Fruit fly (Drosophila melanogaster) whole organism, embryonic: ENCODE results near the gene mAChR-C.

Experiments
- Awh ChIP-seq: fragments of 200-800 bp; sonication (Bioruptor generic); IDR thresholded peaks from 2 replicates; pipeline ENCODE4, ENCODE4 v1.3.6; 2022; ENCODE audit warnings: missing biosample characterization, missing genetic modification characterization
- B-H1 ChIP-seq: fragments of 200-800 bp; sonication (Bioruptor generic); IDR thresholded peaks from 3 replicates; pipeline ENCODE4 v1.3.6; 2022; ENCODE audit warnings: missing biosample characterization, missing genetic modification characterization
- CG11085 ChIP-seq: fragments of 200-800 bp; sonication (Bioruptor generic); IDR thresholded peaks from 2 replicates; pipeline ENCODE4 v1.3.6; 2022; ENCODE audit warnings: missing biosample characterization, missing genetic modification characterization
- CG13624 ChIP-seq: fragments of 200-800 bp; sonication (Bioruptor generic); optimal IDR thresholded peaks from 2 replicates; lab custom pipeline; 2016; ENCODE audit warnings: missing biosample characterization, missing genetic modification characterization
- CG13894 ChIP-seq: fragments of 200-800 bp; sonication (Bioruptor generic); optimal IDR thresholded peaks from 3 replicates; lab custom pipeline; 2018; ENCODE audit warnings: missing biosample characterization, mild to moderate bottlenecking, missing genetic modification characterization, moderate library complexity
- CG14667 ChIP-seq: fragments of 200-800 bp; sonication (Bioruptor generic); IDR thresholded peaks from 2 replicates; pipeline ENCODE4 v1.3.6; 2022; ENCODE audit warnings: missing biosample characterization, missing genetic modification characterization
- CG15514 ChIP-seq: fragments of 200-800 bp; sonication (Bioruptor generic); optimal IDR thresholded peaks from 3 replicates; lab custom pipeline; 2017; ENCODE audit warnings: missing biosample characterization, missing genetic modification characterization, mild to moderate bottlenecking, moderate library complexity, missing genetic modification reagents
- CG16815 ChIP-seq: fragments of 200-800 bp; sonication (Bioruptor generic); optimal IDR thresholded peaks from 3 replicates; lab custom pipeline; 2017; ENCODE audit warnings: missing biosample characterization, mild to moderate bottlenecking, missing genetic modification characterization
- CG17912 ChIP-seq: fragments of 200-800 bp; sonication (Bioruptor generic); optimal IDR thresholded peaks from 2 replicates; lab custom pipeline; 2018; ENCODE audit warnings: missing biosample characterization, mild to moderate bottlenecking, missing genetic modification characterization
- CG30431 ChIP-seq: fragments of 200-800 bp; sonication (Bioruptor generic); optimal IDR thresholded peaks from 2 replicates; lab custom pipeline; 2017; ENCODE audit warnings: missing biosample characterization, missing genetic modification characterization
- CG32532 ChIP-seq: fragments of 200-800 bp; sonication (Bioruptor generic); IDR thresholded peaks from 2 replicates; pipeline ENCODE4 v1.3.6; 2022; ENCODE audit warnings: missing biosample characterization, missing genetic modification characterization
- CG34422 ChIP-seq: fragments of 200-800 bp; sonication (Bioruptor generic); IDR thresholded peaks from 3 replicates; pipeline ENCODE4 v1.3.6; 2022; ENCODE audit warnings: missing biosample characterization, missing genetic modification characterization
- CG3847 ChIP-seq: fragments of 200-800 bp; sonication (Bioruptor generic); IDR thresholded peaks from 2 replicates; pipeline ENCODE4 v1.3.6; 2022; ENCODE audit warnings: missing biosample characterization, missing genetic modification characterization
- CG3995 ChIP-seq: fragments of 200-800 bp; sonication (Bioruptor generic); optimal IDR thresholded peaks from 3 replicates; lab custom pipeline; 2016; ENCODE audit warnings: missing biosample characterization, missing genetic modification characterization
- CG4854 ChIP-seq: fragments of 200-800 bp; sonication (Bioruptor generic); optimal IDR thresholded peaks from 2 replicates; lab custom pipeline; 2016; ENCODE audit warnings: missing biosample characterization, missing genetic modification characterization, inconsistent platforms
- CG5180 ChIP-seq: fragments of 200-800 bp; sonication (Bioruptor generic); optimal IDR thresholded peaks from 3 replicates; lab custom pipeline; 2017; ENCODE audit warnings: missing biosample characterization, missing genetic modification characterization, mild to moderate bottlenecking, moderate library complexity, missing genetic modification reagents
- CG5953 ChIP-seq: fragments of 200-800 bp; sonication (Bioruptor generic); IDR thresholded peaks from 2 replicates; pipeline ENCODE4 v1.3.6; 2022; ENCODE audit warnings: missing biosample characterization, missing genetic modification characterization
- CG6654 ChIP-seq: fragments of 200-800 bp; sonication (Bioruptor generic); optimal IDR thresholded peaks from 2 replicates; lab custom pipeline; 2017; ENCODE audit warnings: missing biosample characterization, mild to moderate bottlenecking, missing genetic modification characterization
- CG7372 ChIP-seq: fragments of 200-800 bp; sonication (Bioruptor generic); IDR thresholded peaks from 2 replicates; pipeline ENCODE4 v1.3.6; 2022; ENCODE audit warnings: missing biosample characterization, missing genetic modification characterization
- CG8359 ChIP-seq: fragments of 200-800 bp; sonication (Bioruptor generic); optimal IDR thresholded peaks from 2 replicates; lab custom pipeline; 2017; ENCODE audit warnings: missing biosample characterization, mild to moderate bottlenecking, missing genetic modification characterization, borderline replicate concordance
- CG8944 ChIP-seq: fragments of 200-800 bp; sonication (Bioruptor generic); optimal IDR thresholded peaks from 3 replicates; lab custom pipeline; 2016; ENCODE audit warnings: missing biosample characterization, missing genetic modification characterization
- CG9609 ChIP-seq: fragments of 200-800 bp; sonication (Bioruptor generic); optimal IDR thresholded peaks from 3 replicates; lab custom pipeline; 2016; ENCODE audit warnings: missing biosample characterization, missing genetic modification characterization
- Dad ChIP-seq: fragments of 200-800 bp; sonication (Bioruptor generic); optimal IDR thresholded peaks from 3 replicates; lab custom pipeline; 2016; ENCODE audit warnings: missing biosample characterization, missing genetic modification characterization
- Dref ChIP-seq: fragments of 200-800 bp; sonication (Bioruptor generic); IDR thresholded peaks from 2 replicates; pipeline ENCODE4 v1.3.6; 2022; ENCODE audit warnings: missing biosample characterization, missing genetic modification characterization
- E2f1 ChIP-seq: fragments of 200-800 bp; sonication (Bioruptor generic); IDR thresholded peaks from 2 replicates; pipeline ENCODE4 v1.3.6; 2022; ENCODE audit warnings: missing biosample characterization, missing genetic modification characterization
- Ets65A ChIP-seq: fragments of 200-800 bp; sonication (Bioruptor generic); peaks from one replicate; lab custom pipeline; 2016; ENCODE audit warnings: missing biosample characterization, missing genetic modification characterization
- Fer2 ChIP-seq: fragments of 200-800 bp; sonication (Bioruptor generic); optimal IDR thresholded peaks from 2 replicates; lab custom pipeline; 2018; ENCODE audit warnings: missing biosample characterization, mild to moderate bottlenecking, missing genetic modification characterization, moderate library complexity
- Fer3 ChIP-seq: fragments of 200-800 bp; sonication (Bioruptor generic); optimal IDR thresholded peaks from 2 replicates; lab custom pipeline; 2018; ENCODE audit warnings: missing biosample characterization, mild to moderate bottlenecking, missing genetic modification characterization, moderate library complexity
- Hey ChIP-seq: fragments of 200-800 bp; sonication (Bioruptor generic); optimal IDR thresholded peaks from 3 replicates; lab custom pipeline; 2018; ENCODE audit warnings: missing biosample characterization, mild to moderate bottlenecking, missing genetic modification characterization
- Hmr ChIP-seq: fragments of 200-800 bp; sonication (Bioruptor generic); optimal IDR thresholded peaks from 3 replicates; lab custom pipeline; 2017; ENCODE audit warnings: mild to moderate bottlenecking, missing biosample characterization, missing genetic modification reagents, missing genetic modification characterization
- Hsf ChIP-seq: fragments of 200-800 bp; sonication (Bioruptor generic); optimal IDR thresholded peaks from 3 replicates; lab custom pipeline; 2016; ENCODE audit warnings: missing biosample characterization, missing genetic modification characterization
- Lpt ChIP-seq: fragments of >200 bp; optimal IDR thresholded peaks from 2 replicates; lab custom pipeline; 2018; ENCODE audit warnings: missing biosample characterization, missing genetic modification characterization
- NfI ChIP-seq: fragments of 200-800 bp; sonication (Bioruptor generic); optimal IDR thresholded peaks from 3 replicates; lab custom pipeline; 2018; ENCODE audit warnings: missing biosample characterization, mild to moderate bottlenecking, missing genetic modification characterization, moderate library complexity
- PHDP ChIP-seq: fragments of 200-800 bp; sonication (Bioruptor generic); optimal IDR thresholded peaks from 3 replicates; lab custom pipeline; 2018; ENCODE audit warnings: missing biosample characterization, mild to moderate bottlenecking, missing genetic modification characterization, moderate library complexity
- Ptx1 ChIP-seq: fragments of 200-800 bp; sonication (Bioruptor generic); IDR thresholded peaks from 2 replicates; pipeline ENCODE4 v1.3.6; 2022; ENCODE audit warnings: missing biosample characterization, missing genetic modification characterization
- TFAM ChIP-seq: fragments of 200-800 bp; sonication (Bioruptor generic); optimal IDR thresholded peaks from 2 replicates; lab custom pipeline; 2017; ENCODE audit warnings: missing biosample characterization, missing genetic modification characterization, inconsistent platforms
- Tbp ChIP-seq: fragments of >200 bp; optimal IDR thresholded peaks from 2 replicates; lab custom pipeline; 2018; ENCODE audit warnings: missing biosample characterization, missing genetic modification characterization
- Xbp1 ChIP-seq: fragments of 200-800 bp; sonication (Bioruptor generic); optimal IDR thresholded peaks from 3 replicates; lab custom pipeline; 2016; ENCODE audit warnings: missing biosample characterization, mild to moderate bottlenecking, missing genetic modification characterization
- bigmax ChIP-seq: fragments of 200-800 bp; sonication (Bioruptor generic); optimal IDR thresholded peaks from 2 replicates; lab custom pipeline; 2018; ENCODE audit warnings: missing biosample characterization, mild to moderate bottlenecking, missing genetic modification characterization
- croc ChIP-seq: fragments of 200-800 bp; sonication (Bioruptor generic); conservative IDR thresholded peaks from 3 replicates; pipeline ENCODE4 v1.3.6; 2022; ENCODE audit warnings: missing biosample characterization, missing genetic modification characterization
- dmrt11E ChIP-seq: fragments of 200-800 bp; sonication (Bioruptor generic); optimal IDR thresholded peaks from 3 replicates; lab custom pipeline; 2018; ENCODE audit warnings: missing biosample characterization, mild to moderate bottlenecking, missing genetic modification characterization, moderate library complexity
- eyg ChIP-seq: fragments of 200-800 bp; sonication (Bioruptor generic); optimal IDR thresholded peaks from 3 replicates; lab custom pipeline; 2016; ENCODE audit warnings: missing biosample characterization, missing genetic modification characterization
- gce ChIP-seq: fragments of 200-800 bp; sonication (Bioruptor generic); IDR thresholded peaks from 3 replicates; pipeline ENCODE4 v1.3.6; 2022; ENCODE audit warnings: missing biosample characterization, missing genetic modification characterization
- kah ChIP-seq: fragments of 200-800 bp; sonication (Bioruptor generic); optimal IDR thresholded peaks from 2 replicates; lab custom pipeline; 2018; ENCODE audit warnings: missing biosample characterization, mild to moderate bottlenecking, missing genetic modification characterization
- ken ChIP-seq: fragments of 200-800 bp; sonication (Bioruptor generic); IDR thresholded peaks from 3 replicates; pipeline ENCODE4 v1.3.6; 2022; ENCODE audit warnings: missing biosample characterization, missing genetic modification characterization
- oc ChIP-seq: fragments of 200-800 bp; sonication (Bioruptor generic); optimal IDR thresholded peaks from 2 replicates; lab custom pipeline; 2018; ENCODE audit warnings: missing biosample characterization, mild to moderate bottlenecking, missing genetic modification characterization, moderate library complexity
- sima ChIP-seq: fragments of 200-800 bp; sonication (Bioruptor generic); optimal IDR thresholded peaks from 2 replicates; lab custom pipeline; 2016; ENCODE audit warnings: missing biosample characterization, missing genetic modification characterization
- so ChIP-seq: fragments of 200-800 bp; sonication (Bioruptor generic); IDR thresholded peaks from 3 replicates; pipeline ENCODE4 v1.3.6; 2022; ENCODE audit warnings: missing biosample characterization, missing genetic modification characterization
- sqz ChIP-seq: fragments of 200-800 bp; sonication (Bioruptor generic); optimal IDR thresholded peaks from 3 replicates; lab custom pipeline; 2018; ENCODE audit warnings: missing biosample characterization, mild to moderate bottlenecking, missing genetic modification characterization
- sug ChIP-seq: fragments of 200-800 bp; optimal IDR thresholded peaks from 2 replicates; lab custom pipeline; 2019; ENCODE audit warnings: missing biosample characterization, mild to moderate bottlenecking, missing genetic modification characterization, moderate library complexity
- tap ChIP-seq: fragments of 200-800 bp; optimal IDR thresholded peaks from 3 replicates; lab custom pipeline; 2019; ENCODE audit warnings: missing biosample characterization, mild to moderate bottlenecking, missing genetic modification characterization, moderate library complexity
- zf30C ChIP-seq: fragments of 200-800 bp; sonication (Bioruptor generic); optimal IDR thresholded peaks from 3 replicates; lab custom pipeline; 2018; ENCODE audit warnings: missing biosample characterization, mild to moderate bottlenecking, missing genetic modification characterization

mAChR-C gene

DNA sequence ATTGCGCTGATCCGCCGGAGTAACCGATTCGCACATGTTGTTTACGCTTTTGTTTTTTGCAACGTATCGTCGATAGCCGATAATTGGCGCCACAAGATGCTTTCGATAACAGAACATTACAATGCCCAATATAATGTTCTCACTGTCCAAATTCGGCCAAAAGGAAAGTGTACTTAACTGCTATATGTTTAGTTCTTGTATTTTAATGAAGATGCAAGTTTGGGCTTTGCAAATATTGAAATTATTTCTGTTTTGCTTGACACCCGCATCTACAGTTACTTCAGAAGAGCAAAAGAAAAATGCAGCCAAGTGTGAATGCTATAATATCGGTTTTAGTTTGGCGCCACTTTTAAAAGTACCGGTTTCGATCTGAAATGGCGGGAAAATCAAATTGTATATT, 20.1 kb upstream of the mAChR-C start (continued):
- TF ChIP-seq E2f1 (GFP tag; lab: Robert Waterston, UW) (peak; percentile 88), sqz (GFP tag; lab: Kevin White, UChicago) (peak; percentile 79), ken (GFP tag; lab: Robert Waterston, UW) (peak; percentile 84), B-H1 (GFP tag; lab: Robert Waterston, UW) (peak; percentile 68), Ptx1 (GFP tag; lab: Robert Waterston, UW) (peak; percentile 92), Tbp (GFP tag; lab: Kevin White, UChicago) (no peak), CG30431 (GFP tag; lab: Kevin White, UChicago) (peak; percentile 85), Awh (peak; percentile 81), PHDP (peak; percentile 91), eyg (GFP tag; lab: Kevin White, UChicago) (peak; percentile 90), Dref (GFP tag; lab: Robert Waterston, UW) (peak; percentile 70), Lpt (GFP tag; lab: Kevin White, UChicago) (no peak), CG16815 (GFP tag; lab: Kevin White, UChicago) (peak; percentile 79), CG13894 (tag; lab: Kevin White, UChicago) (peak; percentile 94), CG32532 (GFP tag; lab: Robert Waterston, UW) (peak; percentile 89), CG9609 (peak; percentile 93), CG34422 (GFP tag; lab: Robert Waterston, UW) (peak; percentile 74; the same call in 2 of the 3 replicates), CG5953 (GFP tag; lab: Robert Waterston, UW) (peak; percentile 71), CG6654 (GFP tag; lab: Kevin White, UChicago) (peak; percentile 71), Fer3 (tag; lab: Kevin White, UChicago) (peak; percentile 93), Hsf (GFP tag; lab: Kevin White, UChicago) (peak; percentile 89), CG3847 (GFP tag; lab: Robert Waterston, UW) (peak; percentile 87), Fer2 (tag; lab: Kevin White, UChicago) (peak; percentile 86), dmrt11E (tag; lab: Kevin White, UChicago) (peak; percentile 83), oc (tag; lab: Kevin White, UChicago) (peak; percentile 77), TFAM (peak; percentile 39), CG17912 (peak; percentile 77), CG8359 (GFP tag; lab: Kevin White, UChicago) (peak; percentile 64), kah (GFP tag; lab: Kevin White, UChicago) (peak; percentile 72), Hey (tag; lab: Kevin White, UChicago) (peak; percentile 60), gce (0 out of 3 replicates have a peak, but pooled peaks have one; percentile 44), Xbp1 (peak; percentile 92), Ets65A (GFP tag; lab: Kevin White, UChicago) (peak; percentile 99), CG5180 (GFP tag; lab: Kevin White, UChicago) (peak; percentile 58), CG11085 (GFP tag; lab: Robert Waterston, UW) (peak; percentile 74), NfI (peak; percentile 94), zf30C (no peak), CG4854 (peak; percentile 90), Hmr (GFP tag; lab: Kevin White, UChicago) (peak; percentile 91), croc (GFP tag; lab: Robert Waterston, UW) (peak; percentile 82), CG7372 (peak; percentile 85), sug (tag; lab: Kevin White, UChicago) (peak; percentile 94), CG8944 (GFP tag; lab: Kevin White, UChicago) (peak; percentile 90), CG13624 (peak; percentile 95), bigmax (GFP tag; lab: Kevin White, UChicago) (peak; percentile 13), CG14667 (GFP tag; lab: Robert Waterston, UW) (peak; percentile 78), CG15514 (GFP tag; lab: Kevin White, UChicago) (peak; percentile 92), sima (peak; percentile 82), so (GFP tag; lab: Robert Waterston, UW) (peak; percentile 79), tap (tag; lab: Kevin White, UChicago) (peak; percentile 83), CG3995 (GFP tag; lab: Kevin White, UChicago) (peak; percentile 73), Dad (GFP tag; lab: Kevin White, UChicago) (peak; percentile 92)
